Worm (Caenorhabditis elegans) whole organism, L4 larva: ENCODE measurements around the gene arrd-24.

Source experiments
- attf-4 ChIP-seq: sonication (generic microtip); optimal IDR thresholded peaks from 3 replicates; lab custom pipeline; 2017; ENCODE audit warnings: missing biosample characterization, missing genetic modification characterization
- daf-12 ChIP-seq: fragments of 150-350 bp; optimal IDR thresholded peaks from 2 replicates; lab custom pipeline; 2014; ENCODE audit warnings: missing biosample characterization, missing genetic modification reagents, missing genetic modification characterization
- dmd-8 ChIP-seq: fragments of 200-800 bp; sonication (Bioruptor generic); IDR thresholded peaks from 2 replicates; pipeline ENCODE4 v1.3.6; 2022; ENCODE audit warnings: missing genetic modification characterization, missing compliant biosample characterization
- mdl-1 ChIP-seq, 2 experiments: fragments of 150-350 bp in 1 of 2; sonication (generic microtip) in 1 of 2; optimal IDR thresholded peaks; 2 replicates each; lab custom pipeline; 2014 to 2017; ENCODE audit warnings: missing biosample characterization in 2 of 2, missing genetic modification characterization in 2 of 2
- unc-62 ChIP-seq, 3 experiments: fragments of 150-350 bp in 1 of 3; sonication (generic microtip); optimal IDR thresholded peaks in 2 of 3; peaks in 1 of 3; 1 replicate in 1 of 3; 2 replicates in 2 of 3; lab custom pipeline; 2014 to 2017; ENCODE audit warnings: missing biosample characterization in 3 of 3, missing genetic modification characterization in 3 of 3, missing genetic modification reagents in 3 of 3, missing genotype in 1 of 3
- zag-1 ChIP-seq: fragments of 150-350 bp; optimal IDR thresholded peaks from 2 replicates; lab custom pipeline; 2014; ENCODE audit warnings: missing biosample characterization, missing genetic modification characterization

DNA sequence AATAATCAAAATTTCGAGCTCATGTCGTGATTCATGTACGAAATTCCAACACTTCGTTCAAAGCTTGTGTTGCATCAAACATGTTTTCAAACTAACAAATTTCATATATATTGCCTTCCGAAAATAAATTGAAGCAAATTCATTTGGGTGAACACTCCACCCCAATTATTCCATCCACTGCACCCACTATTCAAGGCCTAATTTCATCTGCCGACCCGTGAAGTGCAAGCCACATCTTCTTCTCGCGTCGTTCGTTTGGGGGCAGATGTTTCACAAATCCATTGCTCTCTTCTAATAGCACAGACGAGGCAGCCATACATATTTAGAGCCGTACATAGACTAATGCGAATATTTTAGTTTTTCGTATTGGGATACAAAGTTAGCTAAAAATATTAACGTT lies 36.1 kb downstream of the arrd-24 start:
- TF ChIP-seq dmd-8 (GFP tag; lab: Robert Waterston, UW) (no peak), attf-4 (tag; lab: Kevin White, UChicago) (no peak), mdl-1 (tag; optimal IDR thresholded peaks at IDR 0.05; lab: Kevin White, UChicago) (no peak), daf-12 (tag; lab: Kevin White, UChicago) (no peak), zag-1 (tag; lab: Kevin White, UChicago) (no peak), unc-62 (GFP tag; optimal IDR thresholded peaks at IDR 0.05 in 1 of 2; lab: Kevin White, UChicago) (no peak), unc-62 (tag; optimal IDR thresholded peaks at IDR 0.05; lab: Kevin White, UChicago) (no peak)
